Worm (Caenorhabditis elegans) whole organism, L3 larva: ENCODE results near the gene C05C8.5.

Source experiments
- ama-1 ChIP-seq: fragments of 150-350 bp; optimal IDR thresholded peaks from 2 replicates; lab custom pipeline; 2018
- ceh-28 ChIP-seq: fragments of 150-350 bp; optimal IDR thresholded peaks from 2 replicates; lab custom pipeline; 2014; ENCODE audit warnings: missing biosample characterization, missing genetic modification reagents, missing genetic modification characterization
- ceh-82 ChIP-seq: fragments of 150-350 bp; optimal IDR thresholded peaks from 2 replicates; lab custom pipeline; 2014; ENCODE audit warnings: missing biosample characterization, missing genetic modification characterization
- nhr-11 ChIP-seq: fragments of 150-350 bp; optimal IDR thresholded peaks from 2 replicates; lab custom pipeline; 2014; ENCODE audit warnings: missing biosample characterization, missing genetic modification characterization
- nhr-12 ChIP-seq: fragments of 150-350 bp; optimal IDR thresholded peaks from 2 replicates; lab custom pipeline; 2014; ENCODE audit warnings: missing biosample characterization, missing genetic modification characterization
- snpc-4 ChIP-seq: fragments of 150-350 bp; optimal IDR thresholded peaks from 2 replicates; lab custom pipeline; 2014; ENCODE audit warnings: missing biosample characterization, missing genetic modification characterization
- unc-39 ChIP-seq: sonication (generic microtip); optimal IDR thresholded peaks from 4 replicates; lab custom pipeline; 2017; ENCODE audit warnings: missing biosample characterization, missing genetic modification characterization
- ztf-11 ChIP-seq: fragments of 150-350 bp; optimal IDR thresholded peaks from 2 replicates; lab custom pipeline; 2014; ENCODE audit warnings: missing biosample characterization, missing genetic modification characterization

ce11 chrV:7246951-7247350 lies 12.3 kb upstream of the C05C8.5 start, which contains the start of gene C05C8.7:
- TF ChIP-seq nhr-11 (tag; lab: Kevin White, UChicago) (no peak), ceh-28 (tag; lab: Kevin White, UChicago) (no peak), ceh-82 (tag; lab: Kevin White, UChicago) (no peak), ztf-11 (tag; lab: Kevin White, UChicago) (no peak), ama-1 (lab: Kevin White, UChicago) (no peak), unc-39 (tag; lab: Kevin White, UChicago) (no peak), snpc-4 (tag; lab: Kevin White, UChicago) (no peak), nhr-12 (tag; lab: Kevin White, UChicago) (no peak)
